Worm (Caenorhabditis elegans) whole organism, L2 larva: Measurements from ENCODE around the gene F48G7.12.

Source experiments
- F13H6.1 ChIP-seq: sonication (generic microtip); optimal IDR thresholded peaks from 2 replicates; lab custom pipeline; 2016; ENCODE audit warnings: missing genetic modification characterization, missing compliant biosample characterization
- R02D3.7 ChIP-seq: fragments of 150-350 bp; optimal IDR thresholded peaks from 2 replicates; lab custom pipeline; 2014; ENCODE audit warnings: missing biosample characterization, missing genetic modification characterization
- ama-1 ChIP-seq: fragments of 150-350 bp; optimal IDR thresholded peaks from 2 replicates; lab custom pipeline; 2018; ENCODE audit warnings: inconsistent platforms
- elt-1 ChIP-seq: fragments of 150-350 bp; optimal IDR thresholded peaks from 2 replicates; lab custom pipeline; 2014; ENCODE audit warnings: missing biosample characterization, missing genetic modification characterization
- lin-11 ChIP-seq: fragments of 150-350 bp; sonication (generic microtip); optimal IDR thresholded peaks from 2 replicates; lab custom pipeline; 2014; ENCODE audit warnings: missing biosample characterization, missing genetic modification characterization, inconsistent platforms, mixed read lengths
- lin-39 ChIP-seq: fragments of 150-350 bp; optimal IDR thresholded peaks from 2 replicates; lab custom pipeline; 2014; ENCODE audit warnings: missing biosample characterization, missing genetic modification reagents, missing genetic modification characterization
- lsy-2 ChIP-seq, 2 experiments: fragments of 150-350 bp in 1 of 2; sonication (generic microtip) in 1 of 2; optimal IDR thresholded peaks; 2 replicates each; lab custom pipeline; 2014 to 2017; ENCODE audit warnings: missing biosample characterization in 2 of 2, missing genetic modification characterization in 2 of 2
- mdl-1 ChIP-seq, 2 experiments: fragments of 150-350 bp in 1 of 2; sonication (generic microtip) in 1 of 2; optimal IDR thresholded peaks; 2 replicates each; lab custom pipeline; 2017; ENCODE audit warnings: missing biosample characterization in 2 of 2, missing genetic modification characterization in 2 of 2
- nhr-12 ChIP-seq: fragments of 150-350 bp; optimal IDR thresholded peaks from 2 replicates; lab custom pipeline; 2014; ENCODE audit warnings: missing biosample characterization, missing genetic modification characterization
- nhr-23 ChIP-seq: fragments of 150-350 bp; optimal IDR thresholded peaks from 2 replicates; lab custom pipeline; 2014; ENCODE audit warnings: missing biosample characterization, missing genetic modification reagents, missing genetic modification characterization
- snpc-4 ChIP-seq: fragments of 150-350 bp; optimal IDR thresholded peaks from 2 replicates; lab custom pipeline; 2014; ENCODE audit warnings: missing biosample characterization, missing genetic modification characterization
- unc-39 ChIP-seq: fragments of 150-350 bp; optimal IDR thresholded peaks from 2 replicates; lab custom pipeline; 2014; ENCODE audit warnings: missing biosample characterization, missing genetic modification characterization
- ztf-4 ChIP-seq: fragments of 150-350 bp; optimal IDR thresholded peaks from 2 replicates; lab custom pipeline; 2014; ENCODE audit warnings: missing biosample characterization, missing genetic modification characterization

DNA sequence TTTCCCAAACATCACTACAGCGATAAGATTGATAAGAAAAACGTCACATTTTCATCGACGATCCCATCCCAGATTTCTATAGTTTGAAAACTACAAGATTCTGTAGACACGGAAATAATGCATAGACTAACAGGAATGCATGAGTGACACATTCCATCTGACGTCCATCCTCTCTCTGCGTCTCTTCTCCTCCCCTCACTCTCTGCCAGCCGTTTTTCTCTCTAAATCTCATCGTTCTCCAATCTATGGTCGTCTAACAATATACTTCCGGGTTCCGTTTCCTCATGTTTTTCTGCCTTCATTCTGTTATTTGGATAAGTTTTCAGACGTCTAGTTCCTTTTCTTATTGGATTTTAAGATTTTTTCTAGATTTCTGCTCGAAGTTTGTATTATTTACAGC, 27.0 kb downstream of the F48G7.12 start, which contains the start of gene F48G7.4:
- peak; percentile 32 for TF ChIP-seq snpc-4 (tag; lab: Kevin White, UChicago)
- TF ChIP-seq unc-39 (tag; lab: Kevin White, UChicago) = no peak
- no peak for TF ChIP-seq ama-1 (lab: Kevin White, UChicago)
- TF ChIP-seq lin-11 (tag; lab: Kevin White, UChicago) = no peak
- no peak for TF ChIP-seq lin-39 (tag; lab: Kevin White, UChicago)
- TF ChIP-seq nhr-12 = no peak
- peak; percentile 25 for TF ChIP-seq ztf-4 (tag; lab: Kevin White, UChicago)
- no peak for TF ChIP-seq nhr-23 (tag; lab: Kevin White, UChicago)
- no peak for TF ChIP-seq R02D3.7 (tag; lab: Kevin White, UChicago)
- peak in 1 of 2 experiments; percentile 83 for TF ChIP-seq lsy-2 (tag; optimal IDR thresholded peaks at IDR 0.05; lab: Kevin White, UChicago)
- peak; percentile 32 to 50 for TF ChIP-seq mdl-1 (tag; optimal IDR thresholded peaks at IDR 0.05; lab: Kevin White, UChicago)
- TF ChIP-seq F13H6.1 (tag; lab: Kevin White, UChicago) = peak; percentile 74
- no peak for TF ChIP-seq elt-1
